Worm (Caenorhabditis elegans) whole organism, L4 larva: ENCODE data around the gene F32H5.4.

Source experiments
- ZK546.5 ChIP-seq, 2 experiments: sonication (generic microtip); optimal IDR thresholded peaks; 2 replicates each; lab custom pipeline; 2017; ENCODE audit warnings: missing biosample characterization in 2 of 2, missing genetic modification characterization in 2 of 2
- ama-1 ChIP-seq: fragments of 150-350 bp; optimal IDR thresholded peaks from 2 replicates; lab custom pipeline; 2014; ENCODE audit warnings: inconsistent platforms, mixed read lengths
- dpl-1 ChIP-seq: fragments of 150-350 bp; optimal IDR thresholded peaks from 2 replicates; lab custom pipeline; 2014; ENCODE audit warnings: missing biosample characterization, missing genetic modification reagents, missing genetic modification characterization

DNA sequence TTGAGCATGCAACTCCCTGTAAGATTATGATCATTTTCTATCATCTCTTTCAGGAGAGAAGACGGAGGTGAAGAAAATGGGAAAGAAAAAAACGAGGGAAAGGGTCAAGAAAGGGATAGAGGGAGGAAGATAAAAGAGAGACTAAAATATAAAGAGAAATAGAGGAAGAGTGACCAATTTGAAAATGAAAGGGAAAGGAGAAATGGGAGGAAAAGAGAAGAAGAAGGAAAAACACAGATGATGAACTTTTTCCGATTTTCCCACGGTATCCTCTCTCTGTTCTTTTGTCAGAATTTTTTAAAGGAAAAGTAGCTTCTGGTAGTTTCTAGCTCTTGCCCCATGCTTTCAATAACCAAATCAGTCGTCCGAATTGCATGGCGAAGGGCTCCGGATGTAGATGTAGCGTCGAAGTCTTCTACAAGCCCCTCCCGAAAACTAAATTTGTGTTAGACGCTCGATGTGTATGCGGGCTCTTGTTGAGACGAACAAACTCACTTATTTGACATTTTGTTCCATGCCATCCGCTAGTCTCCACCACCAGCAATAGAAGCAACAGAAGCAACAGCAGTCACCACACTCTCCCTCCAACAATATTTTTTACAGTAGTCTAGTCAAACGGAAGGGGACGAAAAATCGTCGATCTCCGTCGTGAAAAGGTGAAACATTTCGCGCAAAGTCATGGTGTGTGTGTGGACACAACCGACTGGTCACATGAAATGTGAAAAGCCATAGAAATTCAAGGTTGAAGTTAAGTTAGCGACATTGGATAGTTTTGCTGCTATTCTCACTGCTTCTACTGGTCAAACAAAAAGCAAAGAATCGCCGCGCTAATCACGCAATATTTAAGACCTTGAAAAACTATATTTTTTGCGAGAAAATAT is 31.3 kb downstream of the F32H5.4 start, which contains the start of gene somi-1:
- TF ChIP-seq dpl-1 (GFP tag; lab: Kevin White, UChicago) = no peak
- TF ChIP-seq ama-1 (lab: Kevin White, UChicago) = no peak
- no peak for TF ChIP-seq ZK546.5 (tag; optimal IDR thresholded peaks at IDR 0.05; lab: Kevin White, UChicago)
